Fruit fly (Drosophila melanogaster): Measurements from ENCODE around the gene Idgf3.

The Idgf3 gene

dm6 chr2L:16458385-16458784 is 7.7 kb downstream of the Idgf3 start:
- TF ChIP-seq usp (GFP tag; optimal IDR thresholded peaks at IDR 0.05) (no peak), pan (optimal IDR thresholded peaks at IDR 0.05) (no peak), sv (GFP tag; optimal IDR thresholded peaks at IDR 0.05) (no peak), CG32264 (GFP tag; optimal IDR thresholded peaks at IDR 0.05) (no peak), ey (GFP tag; optimal IDR thresholded peaks at IDR 0.05) (no peak)

- TF ChIP-seq Vsx2 (GFP tag; optimal IDR thresholded peaks at IDR 0.05; ENCODE audit: partially characterized antibody) = no peak
- TF ChIP-seq dmrt93B (GFP tag; optimal IDR thresholded peaks at IDR 0.05) = no peak
- TF ChIP-seq dl (GFP tag; optimal IDR thresholded peaks at IDR 0.05; ENCODE audit: insufficient read depth in 1 of 2, partially characterized antibody in 2 of 2) = peak in 1 of 2 experiments; percentile 3
Observed at dm6 chr2L:16463657-16464056, 12.9 kb downstream of the Idgf3 start.

dm6 chr2L:16469749-16470148 is 19.0 kb downstream of the Idgf3 start:
- TF ChIP-seq CrebA (GFP tag; optimal IDR thresholded peaks at IDR 0.05; ENCODE audit: borderline replicate concordance) (no peak), Sp1 (GFP tag; optimal IDR thresholded peaks at IDR 0.05) (no peak), dsf (GFP tag; optimal IDR thresholded peaks at IDR 0.05; ENCODE audit: borderline replicate concordance) (no peak), rgr (GFP tag; optimal IDR thresholded peaks at IDR 0.05) (no peak), woc (GFP tag; optimal IDR thresholded peaks at IDR 0.05) (no peak), Dfd (GFP tag; optimal IDR thresholded peaks at IDR 0.05) (no peak), Rel (GFP tag; optimal IDR thresholded peaks at IDR 0.05) (no peak), Rel (tag; optimal IDR thresholded peaks at IDR 0.05) (no peak), CG32264 (GFP tag; optimal IDR thresholded peaks at IDR 0.05) (no peak), lola (GFP tag; optimal IDR thresholded peaks at IDR 0.05) (no peak), pan (optimal IDR thresholded peaks at IDR 0.05) (no peak), N (GFP tag; optimal IDR thresholded peaks at IDR 0.05) (no peak), sv (GFP tag; optimal IDR thresholded peaks at IDR 0.05) (no peak), Mio (GFP tag; optimal IDR thresholded peaks at IDR 0.05) (no peak)

dm6 chr2L:16472184-16472583 is 21.5 kb downstream of the Idgf3 start:
- TF ChIP-seq h (GFP tag; optimal IDR thresholded peaks at IDR 0.05) (no peak), dmrt93B (GFP tag; optimal IDR thresholded peaks at IDR 0.05) (no peak), jim (GFP tag; optimal IDR thresholded peaks at IDR 0.05) (no peak), Dfd (GFP tag; optimal IDR thresholded peaks at IDR 0.05) (peak; percentile 98), woc (GFP tag; optimal IDR thresholded peaks at IDR 0.05) (no peak), Hnf4 (GFP tag; optimal IDR thresholded peaks at IDR 0.05) (no peak), HLH106 (tag; optimal IDR thresholded peaks at IDR 0.05) (no peak), N (GFP tag; optimal IDR thresholded peaks at IDR 0.05) (no peak)

dm6 chr2L:16476517-16476916 is 25.8 kb downstream of the Idgf3 start:
- peak; percentile 11 for TF ChIP-seq Hnf4 (GFP tag; optimal IDR thresholded peaks at IDR 0.05)
- no peak for TF ChIP-seq Myc (optimal IDR thresholded peaks at IDR 0.05)

- TF ChIP-seq foxo (GFP tag; optimal IDR thresholded peaks at IDR 0.05) (no peak), ey (GFP tag; optimal IDR thresholded peaks at IDR 0.05) (peak; percentile 2)
Observed at dm6 chr2L:16485643-16486000, 34.9 kb downstream of the Idgf3 start, which contains the start of gene dac. dac (minus strand) TSS chr2L:16485998.

- TF ChIP-seq Hr78 (GFP tag; optimal IDR thresholded peaks at IDR 0.05) (no peak), Hnf4 (GFP tag; optimal IDR thresholded peaks at IDR 0.05) (peak; percentile 77), Hr83 (GFP tag; optimal IDR thresholded peaks at IDR 0.05; ENCODE audit: poor library complexity, severe bottlenecking) (peak; percentile 98), N (GFP tag; optimal IDR thresholded peaks at IDR 0.05) (peak; percentile 74), rgr (GFP tag; optimal IDR thresholded peaks at IDR 0.05) (peak; percentile 81), tai (GFP tag; optimal IDR thresholded peaks at IDR 0.05) (peak; percentile 89), dsf (GFP tag; optimal IDR thresholded peaks at IDR 0.05; ENCODE audit: borderline replicate concordance) (peak; percentile 33), pan (optimal IDR thresholded peaks at IDR 0.05) (no peak), Abd-B (GFP tag; optimal IDR thresholded peaks at IDR 0.05) (no peak), Dfd (GFP tag; optimal IDR thresholded peaks at IDR 0.05) (no peak), CrebA (GFP tag; optimal IDR thresholded peaks at IDR 0.05; ENCODE audit: borderline replicate concordance) (no peak), psq (GFP tag; optimal IDR thresholded peaks at IDR 0.05) (peak; percentile 69), br (GFP tag; optimal IDR thresholded peaks at IDR 0.05) (peak; percentile 25), Dif (GFP tag; optimal IDR thresholded peaks at IDR 0.05; ENCODE audit: partially characterized antibody) (peak; percentile 80), dl (GFP tag; optimal IDR thresholded peaks at IDR 0.05; ENCODE audit: insufficient read depth in 1 of 2, partially characterized antibody in 2 of 2) (peak; percentile 22 to 39), fru (GFP tag; optimal IDR thresholded peaks at IDR 0.05) (peak; percentile 51), usp (GFP tag; optimal IDR thresholded peaks at IDR 0.05) (no peak), h (GFP tag; optimal IDR thresholded peaks at IDR 0.05) (peak; percentile 51), ey (GFP tag; optimal IDR thresholded peaks at IDR 0.05) (peak; percentile 9), sage (GFP tag; optimal IDR thresholded peaks at IDR 0.05) (no peak), dmrt93B (GFP tag; optimal IDR thresholded peaks at IDR 0.05) (peak; percentile 65), OdsH (GFP tag; optimal IDR thresholded peaks at IDR 0.05) (peak; percentile 53), GATAd (GFP tag; optimal IDR thresholded peaks at IDR 0.05) (peak; percentile 29)
Observed at dm6 chr2L:16486001-16486793, 35.5 kb downstream of the Idgf3 start.

All from whole organism, wandering third instar larva.